Worm (Caenorhabditis elegans) whole organism, L1 larva: ENCODE measurements around the gene col-167.
A peak's percentile ranks its signal among the peaks of the same experiment; 100 is the strongest.

Experiments
- F16B12.6 ChIP-seq: fragments of 150-350 bp; optimal IDR thresholded peaks from 2 replicates; lab custom pipeline; 2014; ENCODE audit warnings: missing biosample characterization, missing genetic modification characterization
- ceh-82 ChIP-seq, 3 experiments: fragments of 150-350 bp in 1 of 3; sonication (generic microtip) in 2 of 3; optimal IDR thresholded peaks; 2 replicates each; lab custom pipeline; 2014 to 2017; ENCODE audit warnings: missing biosample characterization in 3 of 3, missing genetic modification characterization in 3 of 3
- egl-27 ChIP-seq, 2 experiments: fragments of 150-350 bp in 1 of 2; sonication (generic microtip); optimal IDR thresholded peaks; 3 replicates each; lab custom pipeline; 2017 to 2018; ENCODE audit warnings: missing biosample characterization in 2 of 2, missing genetic modification characterization in 2 of 2, missing genetic modification reagents in 2 of 2
- elt-3 ChIP-seq, 6 experiments: fragments of 150-350 bp in 1 of 6; sonication (generic microtip); optimal IDR thresholded peaks; 2 replicates each; lab custom pipeline; 2017 to 2018; ENCODE audit warnings: missing biosample characterization in 6 of 6, missing genetic modification characterization in 6 of 6, inconsistent platforms in 1 of 6
- fkh-4 ChIP-seq: sonication (generic microtip); optimal IDR thresholded peaks from 2 replicates; lab custom pipeline; 2016; ENCODE audit warnings: missing compliant biosample characterization, missing genetic modification characterization, borderline replicate concordance
- lin-35 ChIP-seq, 2 experiments: fragments of 150-350 bp; optimal IDR thresholded peaks; 2 replicates each; lab custom pipeline; 2014; ENCODE audit warnings: missing biosample characterization in 2 of 2, missing genetic modification characterization in 2 of 2, missing genetic modification reagents in 2 of 2
- lsy-2 ChIP-seq, 2 experiments: fragments of 150-350 bp; optimal IDR thresholded peaks; 2 replicates each; lab custom pipeline; 2014; ENCODE audit warnings: missing biosample characterization in 2 of 2, missing genetic modification characterization in 2 of 2
- mep-1 ChIP-seq: fragments of 150-350 bp; optimal IDR thresholded peaks from 2 replicates; lab custom pipeline; 2014; ENCODE audit warnings: missing biosample characterization, missing genetic modification characterization
- nhr-11 ChIP-seq: fragments of 150-350 bp; optimal IDR thresholded peaks from 2 replicates; lab custom pipeline; 2014; ENCODE audit warnings: missing biosample characterization, missing genetic modification characterization
- nhr-19 ChIP-seq: fragments of 200-800 bp; sonication (Bioruptor generic); conservative IDR thresholded peaks from 2 replicates; pipeline ENCODE4 v1.3.6; 2022; ENCODE audit warnings: missing genetic modification characterization, missing compliant biosample characterization
- nhr-76 ChIP-seq: sonication (generic microtip); optimal IDR thresholded peaks from 2 replicates; lab custom pipeline; 2017; ENCODE audit warnings: missing biosample characterization, missing genetic modification characterization
- sox-4 ChIP-seq: sonication (generic microtip); optimal IDR thresholded peaks from 2 replicates; lab custom pipeline; 2016; ENCODE audit warnings: missing genetic modification characterization, missing compliant biosample characterization
- swsn-7 ChIP-seq: sonication (generic microtip); optimal IDR thresholded peaks from 2 replicates; lab custom pipeline; 2016; ENCODE audit warnings: missing genetic modification characterization, missing compliant biosample characterization

- no peak for TF ChIP-seq lsy-2 (tag; optimal IDR thresholded peaks at IDR 0.05; lab: Kevin White, UChicago)
- no peak for TF ChIP-seq nhr-76 (tag; lab: Kevin White, UChicago)
- no peak for TF ChIP-seq sox-4 (tag; lab: Kevin White, UChicago)
- peak in 3 of 6 experiments; percentile 41 to 47 (median 44) for TF ChIP-seq elt-3 (tag; optimal IDR thresholded peaks at IDR 0.05; lab: Kevin White, UChicago)
- TF ChIP-seq nhr-19 (GFP tag; lab: Robert Waterston, UW): no peak
- no peak for TF ChIP-seq fkh-4
- TF ChIP-seq ceh-82 (tag; optimal IDR thresholded peaks at IDR 0.05; lab: Kevin White, UChicago): no peak
- no peak for TF ChIP-seq mep-1
- no peak for TF ChIP-seq F16B12.6 (tag; lab: Kevin White, UChicago)
- TF ChIP-seq egl-27 (tag; optimal IDR thresholded peaks at IDR 0.05; lab: Kevin White, UChicago): no peak
- TF ChIP-seq lin-35 (GFP tag; optimal IDR thresholded peaks at IDR 0.05; lab: Kevin White, UChicago): no peak
- TF ChIP-seq swsn-7 (tag; lab: Kevin White, UChicago): no peak
- TF ChIP-seq nhr-11 (tag; lab: Kevin White, UChicago): no peak
Measured at ce11 chrX:6323129-6323528, at the start of gene col-167.
